Worm (Caenorhabditis elegans): ENCODE data around the gene C06C6.8.

Gene C06C6.8

DNA sequence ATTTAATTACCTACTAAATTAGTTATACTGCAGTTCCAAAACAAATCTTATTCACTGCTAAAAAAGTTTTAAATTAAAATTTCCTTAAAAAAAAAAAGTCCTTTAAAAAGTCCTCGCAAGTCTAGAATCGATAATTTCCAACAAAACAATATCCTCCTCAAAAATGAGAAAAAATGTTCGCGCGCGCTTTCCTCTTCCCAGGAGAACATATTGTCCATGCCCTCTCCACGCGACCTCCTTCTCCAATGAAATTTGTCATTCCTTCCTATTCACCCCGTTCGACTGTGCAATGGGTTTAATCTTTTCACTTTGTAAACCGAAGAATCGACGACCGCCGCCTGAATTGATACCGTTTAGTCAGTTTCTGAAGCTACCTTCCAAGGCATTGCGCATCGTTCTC lies 39.2 kb downstream of the C06C6.8 start, which contains the start of gene T10C6.10:
TSS of gene T10C6.10 (plus strand) at position 248 of the 400 bp plus-strand sequence.
- TF ChIP-seq pax-1 (tag; optimal IDR thresholded peaks at IDR 0.05) (no peak), nhr-232 (tag; optimal IDR thresholded peaks at IDR 0.05) (no peak), fax-1 (tag; optimal IDR thresholded peaks at IDR 0.05) (no peak)

DNA sequence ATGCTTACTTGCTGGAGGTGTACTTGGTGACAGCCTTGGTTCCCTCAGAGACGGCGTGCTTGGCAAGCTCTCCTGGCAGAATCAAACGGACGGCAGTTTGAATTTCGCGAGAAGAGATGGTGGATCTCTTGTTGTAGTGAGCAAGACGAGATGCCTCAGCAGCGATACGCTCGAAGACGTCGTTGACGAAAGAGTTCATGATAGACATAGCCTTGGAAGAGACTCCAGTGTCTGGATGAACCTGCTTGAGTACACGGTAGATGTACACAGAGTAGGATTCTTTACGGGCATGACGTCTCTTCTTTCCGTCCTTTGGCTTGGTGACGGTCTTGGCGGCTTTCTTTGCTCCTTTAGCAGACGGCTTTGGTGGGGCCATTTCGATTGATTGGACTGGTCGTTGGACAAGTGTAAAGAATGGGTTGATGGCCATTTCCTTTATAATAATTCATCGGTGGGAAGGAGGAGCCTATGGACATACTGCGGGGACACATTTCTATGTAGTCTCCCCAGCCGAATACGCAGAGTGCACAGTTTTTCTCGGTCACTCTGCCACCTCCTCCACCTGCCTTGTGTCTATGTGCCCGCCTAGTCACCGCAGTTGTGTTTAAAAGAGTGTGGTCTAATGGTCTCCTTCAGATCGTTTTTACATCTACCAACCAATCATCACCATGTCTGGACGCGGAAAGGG lies 43.3 kb downstream of the C06C6.8 start, which contains the start of the genes his-4 and his-3:
TSS of gene his-4 (minus strand) at position 376 of the 688 bp plus-strand sequence.
TSS of gene his-3 (plus strand) at position 669 of the 688 bp plus-strand sequence.
- TF ChIP-seq ztf-16 (tag; optimal IDR thresholded peaks at IDR 0.05) (peak; percentile 17), ceh-34 (tag; optimal IDR thresholded peaks at IDR 0.05) (peak; percentile 38), ceh-31 (tag; optimal IDR thresholded peaks at IDR 0.05) (peak; percentile 63), ref-2 (tag; optimal IDR thresholded peaks at IDR 0.05) (peak; percentile 66), tbx-7 (tag; optimal IDR thresholded peaks at IDR 0.05) (peak; percentile 11), dve-1 (tag; optimal IDR thresholded peaks at IDR 0.05) (peak; percentile 37), tbx-2 (tag; optimal IDR thresholded peaks at IDR 0.05) (peak; percentile 60), nfya-1 (tag; optimal IDR thresholded peaks at IDR 0.05) (peak; percentile 36), elt-2 (tag; optimal IDR thresholded peaks at IDR 0.05) (peak; percentile 24)

DNA sequence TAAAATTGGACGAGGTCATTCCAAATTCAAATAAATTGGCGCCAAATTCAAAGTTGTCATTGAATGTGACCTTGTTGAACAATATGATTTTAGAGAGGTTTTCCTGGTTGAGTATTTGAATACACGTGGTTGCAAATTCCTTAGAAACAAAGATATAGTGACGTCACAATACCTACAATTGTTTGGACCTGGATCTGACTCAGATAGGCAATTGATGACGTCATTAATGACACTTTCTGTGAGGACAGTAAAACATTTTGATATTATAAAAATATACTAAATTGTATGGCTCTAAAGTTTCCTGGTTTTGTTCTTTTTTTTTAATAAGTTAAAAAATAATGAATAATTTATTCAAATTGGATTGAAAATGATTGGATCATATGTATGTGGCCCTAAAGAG lies 44.5 kb downstream of the C06C6.8 start:
- TF ChIP-seq madf-2 (tag; optimal IDR thresholded peaks at IDR 0.05) (no peak), zip-5 (tag; optimal IDR thresholded peaks at IDR 0.05) (no peak), pax-1 (tag; optimal IDR thresholded peaks at IDR 0.05) (no peak), unc-55 (GFP tag; optimal IDR thresholded peaks at IDR 0.05) (no peak)

DNA sequence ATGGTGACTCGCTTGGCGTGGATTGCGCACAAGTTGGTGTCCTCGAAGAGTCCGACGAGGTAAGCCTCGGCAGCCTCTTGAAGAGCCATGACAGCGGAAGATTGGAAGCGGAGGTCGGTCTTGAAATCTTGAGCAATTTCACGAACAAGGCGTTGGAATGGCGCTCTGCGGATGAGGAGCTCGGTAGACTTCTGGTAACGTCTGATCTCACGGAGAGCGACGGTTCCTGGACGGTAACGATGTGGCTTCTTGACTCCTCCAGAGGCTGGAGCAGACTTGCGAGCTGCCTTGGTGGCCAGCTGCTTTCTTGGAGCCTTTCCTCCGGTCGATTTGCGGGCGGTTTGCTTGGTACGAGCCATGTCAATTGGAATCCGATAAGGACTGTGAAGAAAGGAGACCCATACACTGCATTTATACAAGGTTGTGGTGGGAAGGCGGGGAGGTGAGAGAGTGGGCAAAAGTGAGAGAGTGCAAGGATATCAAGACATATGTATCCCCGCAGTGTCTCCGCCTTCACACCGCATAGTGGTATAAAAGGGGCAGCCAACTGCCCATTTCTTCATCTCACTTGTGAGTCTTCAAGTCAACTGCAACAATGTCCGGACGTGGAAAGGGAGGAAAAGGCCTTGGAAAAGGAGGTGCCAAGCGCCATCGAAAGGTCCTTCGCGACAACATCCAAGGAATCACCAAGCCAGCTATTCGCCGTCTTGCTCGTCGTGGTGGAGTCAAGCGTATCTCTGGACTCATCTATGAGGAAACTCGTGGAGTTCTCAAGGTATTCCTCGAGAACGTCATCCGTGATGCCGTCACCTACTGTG lies 45.2 kb downstream of the C06C6.8 start, which contains the start of the genes his-2 and his-1:
TSS of gene his-2 (minus strand) at position 359 of the 818 bp plus-strand sequence.
TSS of gene his-1 (plus strand) at position 596 of the 818 bp plus-strand sequence.
- TF ChIP-seq ref-2 (tag; optimal IDR thresholded peaks at IDR 0.05) (peak; percentile 22), ama-1 (optimal IDR thresholded peaks at IDR 0.05) (peak; percentile 73)

DNA sequence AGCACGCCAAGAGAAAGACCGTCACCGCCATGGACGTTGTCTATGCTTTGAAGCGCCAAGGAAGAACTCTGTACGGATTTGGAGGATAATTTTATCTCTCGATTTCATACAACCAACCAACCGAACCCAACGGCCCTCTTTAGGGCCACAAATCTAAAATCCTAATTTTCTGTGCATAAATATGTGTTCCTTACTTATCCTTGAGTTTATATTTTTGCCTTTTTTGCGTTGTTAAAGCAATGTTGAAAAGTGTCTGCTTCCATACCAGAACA lies 45.7 kb downstream of the C06C6.8 start:
- TF ChIP-seq tbx-7 (tag; optimal IDR thresholded peaks at IDR 0.05) (no peak), nhr-11 (tag; optimal IDR thresholded peaks at IDR 0.05) (no peak)

DNA sequence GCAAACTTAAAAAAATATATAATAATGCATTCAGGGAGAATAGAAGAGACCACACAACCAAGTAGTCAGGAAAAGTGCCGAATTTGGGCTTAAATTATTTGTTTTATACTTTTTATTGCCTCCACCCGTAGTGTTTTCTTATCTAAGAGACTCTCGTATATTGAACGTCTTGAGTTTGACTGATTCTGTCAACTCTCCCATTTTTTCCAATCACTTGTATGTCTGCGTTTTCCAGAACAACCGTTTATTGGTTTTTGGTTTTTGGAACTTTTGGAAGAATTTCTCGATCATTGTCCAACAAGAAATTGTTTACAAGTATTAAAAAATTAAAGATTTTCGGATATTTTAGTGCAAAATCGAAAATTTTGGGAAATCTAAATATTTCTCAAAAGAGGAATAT lies 46.8 kb downstream of the C06C6.8 start:
- TF ChIP-seq ama-1 (optimal IDR thresholded peaks at IDR 0.05) (no peak), K02D7.2 (tag; optimal IDR thresholded peaks at IDR 0.05) (no peak), C38D4.7 (GFP tag; optimal IDR thresholded peaks at IDR 0.05) (no peak), dve-1 (tag; optimal IDR thresholded peaks at IDR 0.05) (no peak), eyg-1 (tag; optimal IDR thresholded peaks at IDR 0.05) (no peak), nhr-232 (tag; optimal IDR thresholded peaks at IDR 0.05) (no peak)

DNA sequence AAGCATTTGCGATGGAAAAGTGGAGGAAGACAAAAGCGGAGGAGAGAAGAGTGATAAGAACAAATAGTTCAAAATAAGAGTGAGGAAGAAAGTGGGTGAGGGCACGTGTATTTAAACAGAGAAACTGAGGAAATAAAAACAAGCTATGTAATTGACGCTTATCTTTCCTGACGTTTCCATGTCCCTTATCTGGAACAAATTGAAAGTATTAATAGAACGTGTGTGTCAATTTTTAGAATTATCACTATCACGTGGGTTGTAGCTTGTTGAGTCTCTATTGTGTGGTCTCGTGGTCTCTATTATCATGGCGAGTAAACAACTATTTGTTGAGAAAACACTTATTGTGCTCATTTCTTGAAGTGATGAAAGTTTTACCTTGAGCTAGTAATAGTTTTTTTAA lies 48.9 kb downstream of the C06C6.8 start, which contains the start of gene T10C6.15:
TSS of gene T10C6.15 (minus strand) at position 104 of the 400 bp plus-strand sequence.
- no peak for TF ChIP-seq fkh-10 (GFP tag; optimal IDR thresholded peaks at IDR 0.05)
- no peak for TF ChIP-seq C38D4.7 (GFP tag; optimal IDR thresholded peaks at IDR 0.05)
- TF ChIP-seq ceh-34 (tag; optimal IDR thresholded peaks at IDR 0.05), result no peak
- TF ChIP-seq elt-2 (tag; optimal IDR thresholded peaks at IDR 0.05), result peak; percentile 75
- TF ChIP-seq ceh-6 (GFP tag; optimal IDR thresholded peaks at IDR 0.05), result no peak
- no peak for TF ChIP-seq ref-2 (tag; optimal IDR thresholded peaks at IDR 0.05)
- peak; percentile 0 for TF ChIP-seq pqm-1 (tag; optimal IDR thresholded peaks at IDR 0.05)
- TF ChIP-seq T23F11.4 (GFP tag; optimal IDR thresholded peaks at IDR 0.05), result no peak

DNA sequence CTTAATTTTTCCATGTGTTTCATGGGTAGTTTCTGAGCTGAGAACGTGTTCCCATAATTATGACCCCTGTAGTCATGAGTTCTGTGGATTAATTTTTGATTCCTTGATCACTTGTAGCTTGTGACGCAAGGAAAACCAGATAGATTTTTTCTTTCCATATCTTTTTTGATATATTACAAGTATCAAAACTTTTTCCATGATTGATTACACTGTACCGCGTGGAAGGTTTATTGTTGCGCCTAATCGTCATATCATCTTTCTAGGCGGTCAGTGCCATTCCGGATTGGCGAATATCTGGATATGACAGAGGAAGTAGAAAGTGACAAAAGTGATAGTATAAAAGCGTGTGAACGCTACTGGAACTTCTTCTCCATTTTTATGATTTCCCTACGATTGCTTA lies 49.6 kb downstream of the C06C6.8 start, which contains the start of gene ZK285.2:
TSS of gene ZK285.2 (plus strand) at position 301 of the 400 bp plus-strand sequence.
- TF ChIP-seq ceh-48 (tag; optimal IDR thresholded peaks at IDR 0.05), result no peak
- TF ChIP-seq fkh-6 (tag; optimal IDR thresholded peaks at IDR 0.05), result no peak
- TF ChIP-seq npax-4 (tag; optimal IDR thresholded peaks at IDR 0.05), result no peak
- no peak for TF ChIP-seq hlh-30 (tag; optimal IDR thresholded peaks at IDR 0.05; ENCODE audit: insufficient read depth)
- no peak for TF ChIP-seq ceh-45 (GFP tag; IDR thresholded peaks at IDR 0.05)
- no peak for TF ChIP-seq unc-42 (tag; optimal IDR thresholded peaks at IDR 0.05)
- TF ChIP-seq ceh-9 (tag; optimal IDR thresholded peaks at IDR 0.05), result no peak
- no peak for TF ChIP-seq sox-4 (tag; optimal IDR thresholded peaks at IDR 0.05)
- no peak for TF ChIP-seq ama-1 (optimal IDR thresholded peaks at IDR 0.05)
- TF ChIP-seq pha-4 (tag; optimal IDR thresholded peaks at IDR 0.05), result no peak
- TF ChIP-seq ztf-16 (tag; optimal IDR thresholded peaks at IDR 0.05), result no peak
- no peak for TF ChIP-seq ahr-1 (tag; optimal IDR thresholded peaks at IDR 0.05)
- no peak for TF ChIP-seq unc-86 (tag; optimal IDR thresholded peaks at IDR 0.05)
- TF ChIP-seq fax-1 (tag; optimal IDR thresholded peaks at IDR 0.05), result no peak
- no peak for TF ChIP-seq pros-1 (tag; optimal IDR thresholded peaks at IDR 0.05)
- TF ChIP-seq zip-5 (tag; optimal IDR thresholded peaks at IDR 0.05), result no peak

Measured in whole organism, late embryonic.